Worm (Caenorhabditis elegans) whole organism, L2 larva: ENCODE data around the gene mam-5.
A peak's percentile ranks its signal among the peaks of the same experiment; 100 is the strongest.
"Not testable (repeated sequence)": the region's sequence is repeated elsewhere in the genome, so short reads cannot be mapped to it uniquely, and the experiment has no call there.

Experiments used
- C34F6.9 ChIP-seq: fragments of 150-350 bp; optimal IDR thresholded peaks from 2 replicates; lab custom pipeline; 2014; ENCODE audit warnings: missing biosample characterization, missing genetic modification characterization
- F13H6.1 ChIP-seq: sonication (generic microtip); optimal IDR thresholded peaks from 2 replicates; lab custom pipeline; 2016; ENCODE audit warnings: missing genetic modification characterization, missing compliant biosample characterization
- Y55F3AM.14 ChIP-seq: fragments of 200-800 bp; sonication (Bioruptor generic); optimal IDR thresholded peaks from 2 replicates; lab custom pipeline; 2018; ENCODE audit warnings: mild to moderate bottlenecking, missing genetic modification characterization, missing compliant biosample characterization
- alr-1 ChIP-seq: fragments of 150-350 bp; optimal IDR thresholded peaks from 2 replicates; lab custom pipeline; 2014; ENCODE audit warnings: missing biosample characterization, missing genetic modification characterization
- blmp-1 ChIP-seq: sonication (generic microtip); optimal IDR thresholded peaks from 2 replicates; lab custom pipeline; 2017; ENCODE audit warnings: missing genetic modification characterization, mild to moderate bottlenecking, missing compliant biosample characterization, antibody characterized with exemption, moderate library complexity; ENCODE audit not compliant: insufficient read depth
- ceh-16 ChIP-seq: fragments of 150-350 bp; optimal IDR thresholded peaks from 2 replicates; lab custom pipeline; 2014; ENCODE audit warnings: missing biosample characterization, missing genetic modification characterization
- crh-2 ChIP-seq: sonication (generic microtip); optimal IDR thresholded peaks from 2 replicates; lab custom pipeline; 2017; ENCODE audit warnings: missing biosample characterization, missing genetic modification characterization
- egl-27 ChIP-seq: sonication (generic microtip); optimal IDR thresholded peaks from 3 replicates; lab custom pipeline; 2017; ENCODE audit warnings: missing biosample characterization, missing genetic modification reagents, missing genetic modification characterization
- elt-1 ChIP-seq: fragments of 150-350 bp; optimal IDR thresholded peaks from 2 replicates; lab custom pipeline; 2014; ENCODE audit warnings: missing biosample characterization, missing genetic modification characterization
- elt-3 ChIP-seq: sonication (generic microtip); optimal IDR thresholded peaks from 2 replicates; lab custom pipeline; 2017; ENCODE audit warnings: missing biosample characterization, missing genetic modification characterization
- fos-1 ChIP-seq: fragments of 150-350 bp; optimal IDR thresholded peaks from 2 replicates; lab custom pipeline; 2014; ENCODE audit warnings: missing biosample characterization, missing genetic modification characterization
- gmeb-1 ChIP-seq: fragments of 150-350 bp; optimal IDR thresholded peaks from 2 replicates; lab custom pipeline; 2014; ENCODE audit warnings: missing biosample characterization, missing genetic modification characterization
- lin-11 ChIP-seq: fragments of 150-350 bp; sonication (generic microtip); optimal IDR thresholded peaks from 2 replicates; lab custom pipeline; 2014; ENCODE audit warnings: missing biosample characterization, missing genetic modification characterization, inconsistent platforms, mixed read lengths
- lin-13 ChIP-seq: fragments of 150-350 bp; optimal IDR thresholded peaks from 2 replicates; lab custom pipeline; 2014; ENCODE audit warnings: missing biosample characterization, missing genetic modification reagents, missing genetic modification characterization
- lin-39 ChIP-seq: fragments of 150-350 bp; optimal IDR thresholded peaks from 2 replicates; lab custom pipeline; 2014; ENCODE audit warnings: missing biosample characterization, missing genetic modification reagents, missing genetic modification characterization
- lsy-2 ChIP-seq, 2 experiments: fragments of 150-350 bp in 1 of 2; sonication (generic microtip) in 1 of 2; optimal IDR thresholded peaks; 2 replicates each; lab custom pipeline; 2014 to 2017; ENCODE audit warnings: missing biosample characterization in 2 of 2, missing genetic modification characterization in 2 of 2
- mdl-1 ChIP-seq, 2 experiments: fragments of 150-350 bp in 1 of 2; sonication (generic microtip) in 1 of 2; optimal IDR thresholded peaks; 2 replicates each; lab custom pipeline; 2017; ENCODE audit warnings: missing biosample characterization in 2 of 2, missing genetic modification characterization in 2 of 2
- nhr-11 ChIP-seq: fragments of 150-350 bp; optimal IDR thresholded peaks from 2 replicates; lab custom pipeline; 2014; ENCODE audit warnings: missing biosample characterization, missing genetic modification characterization
- nhr-129 ChIP-seq: fragments of 150-350 bp; optimal IDR thresholded peaks from 2 replicates; lab custom pipeline; 2014; ENCODE audit warnings: missing biosample characterization, missing genetic modification characterization
- nhr-21 ChIP-seq: fragments of 150-350 bp; optimal IDR thresholded peaks from 2 replicates; lab custom pipeline; 2014; ENCODE audit warnings: missing biosample characterization, missing genetic modification characterization
- peb-1 ChIP-seq: fragments of 150-350 bp; optimal IDR thresholded peaks from 2 replicates; lab custom pipeline; 2014; ENCODE audit warnings: missing biosample characterization, missing genetic modification characterization
- sem-4 ChIP-seq: fragments of 150-350 bp; optimal IDR thresholded peaks from 2 replicates; lab custom pipeline; 2014; ENCODE audit warnings: missing biosample characterization, missing genetic modification reagents, missing genetic modification characterization
- skn-1 ChIP-seq: sonication (generic microtip); optimal IDR thresholded peaks from 2 replicates; lab custom pipeline; 2017; ENCODE audit warnings: missing biosample characterization, missing genetic modification characterization
- sma-3 ChIP-seq: sonication (generic microtip); optimal IDR thresholded peaks from 2 replicates; lab custom pipeline; 2016; ENCODE audit warnings: missing genetic modification reagents, missing genetic modification characterization, missing compliant biosample characterization
- sma-9 ChIP-seq, 2 experiments: fragments of 150-350 bp in 1 of 2; sonication (generic microtip) in 1 of 2; optimal IDR thresholded peaks; 2 replicates each; lab custom pipeline; 2014 to 2016; ENCODE audit warnings: missing genetic modification characterization in 2 of 2, mild to moderate bottlenecking in 1 of 2, missing biosample characterization in 1 of 2, missing compliant biosample characterization in 1 of 2, missing genetic modification reagents in 1 of 2, moderate library complexity in 1 of 2
- snpc-4 ChIP-seq: fragments of 150-350 bp; optimal IDR thresholded peaks from 2 replicates; lab custom pipeline; 2014; ENCODE audit warnings: missing biosample characterization, missing genetic modification characterization
- unc-55 ChIP-seq: fragments of 150-350 bp; sonication (generic microtip); optimal IDR thresholded peaks from 3 replicates; lab custom pipeline; 2014; ENCODE audit warnings: missing biosample characterization, missing genetic modification reagents, missing genetic modification characterization
- zag-1 ChIP-seq: fragments of 150-350 bp; optimal IDR thresholded peaks from 2 replicates; lab custom pipeline; 2014; ENCODE audit warnings: missing biosample characterization, missing genetic modification characterization
- ztf-1 ChIP-seq: fragments of 200-800 bp; sonication (Bioruptor generic); conservative IDR thresholded peaks from 2 replicates; pipeline ENCODE4 v1.3.6; 2022; ENCODE audit warnings: missing genetic modification characterization, missing compliant biosample characterization
- ztf-4 ChIP-seq: fragments of 150-350 bp; optimal IDR thresholded peaks from 2 replicates; lab custom pipeline; 2014; ENCODE audit warnings: missing biosample characterization, missing genetic modification characterization

mam-5 gene

ce11 chrV:9978425-9978824 is 25.9 kb downstream of the mam-5 start:
- TF ChIP-seq nhr-129: peak; percentile 33
- no peak for TF ChIP-seq sem-4 (tag; lab: Kevin White, UChicago)
- TF ChIP-seq ztf-1 (GFP tag; lab: Robert Waterston, UW): no peak
- no peak for TF ChIP-seq nhr-11 (tag; lab: Kevin White, UChicago)
- peak in 1 of 2 experiments; percentile 36 for TF ChIP-seq lsy-2 (tag; optimal IDR thresholded peaks at IDR 0.05; lab: Kevin White, UChicago)
- TF ChIP-seq lin-13 (GFP tag; lab: Kevin White, UChicago): no peak
- no peak for TF ChIP-seq elt-3 (tag; lab: Kevin White, UChicago)
- no peak for TF ChIP-seq Y55F3AM.14 (GFP tag; lab: Kevin White, UChicago)
- TF ChIP-seq zag-1 (tag; lab: Kevin White, UChicago): peak; percentile 22
- peak; percentile 35 for TF ChIP-seq C34F6.9 (tag; lab: Kevin White, UChicago)
- TF ChIP-seq crh-2 (tag; lab: Kevin White, UChicago): peak; percentile 17
- TF ChIP-seq skn-1 (tag; lab: Kevin White, UChicago): no peak
- peak; percentile 22 for TF ChIP-seq sma-9 (GFP tag; optimal IDR thresholded peaks at IDR 0.05; lab: Kevin White, UChicago)
- no peak for TF ChIP-seq sma-9 (tag; optimal IDR thresholded peaks at IDR 0.05; lab: Kevin White, UChicago)
- no peak for TF ChIP-seq elt-1 (tag; lab: Kevin White, UChicago)
- TF ChIP-seq alr-1 (tag; lab: Kevin White, UChicago): no peak
- TF ChIP-seq unc-55 (GFP tag; lab: Kevin White, UChicago): peak; percentile 80
- peak in 1 of 2 experiments; percentile 15 for TF ChIP-seq mdl-1 (tag; optimal IDR thresholded peaks at IDR 0.05; lab: Kevin White, UChicago)

ce11 chrV:9980731-9981483 is 28.4 kb downstream of the mam-5 start, which contains the start of the genes ruvb-1 and tofu-1:
ruvb-1 (minus strand) TSS chrV:9980802.
tofu-1 (plus strand) TSS chrV:9981147.
- TF ChIP-seq nhr-129: peak; percentile 22
- peak in 1 of 2 experiments; percentile 62 for TF ChIP-seq lsy-2 (tag; optimal IDR thresholded peaks at IDR 0.05; lab: Kevin White, UChicago)
- peak; percentile 65 for TF ChIP-seq crh-2 (tag; lab: Kevin White, UChicago)
- TF ChIP-seq F13H6.1 (tag; lab: Kevin White, UChicago): peak; percentile 85
- TF ChIP-seq lin-11 (tag; lab: Kevin White, UChicago): peak; percentile 56
- TF ChIP-seq blmp-1 (tag; lab: Kevin White, UChicago): peak; percentile 5
- peak; percentile 41 for TF ChIP-seq nhr-21 (tag; lab: Kevin White, UChicago)
- peak; percentile 26 for TF ChIP-seq fos-1
- TF ChIP-seq gmeb-1 (tag; lab: Kevin White, UChicago): peak; percentile 68
- TF ChIP-seq sma-3 (GFP tag; lab: Kevin White, UChicago): peak; percentile 91
- peak; percentile 58 for TF ChIP-seq unc-55 (GFP tag; lab: Kevin White, UChicago)
- TF ChIP-seq egl-27 (tag; lab: Kevin White, UChicago): peak; percentile 14
- TF ChIP-seq lin-13 (GFP tag; lab: Kevin White, UChicago): peak; percentile 80
- peak; percentile 40 for TF ChIP-seq sem-4 (tag; lab: Kevin White, UChicago)
- peak; percentile 58 for TF ChIP-seq C34F6.9 (tag; lab: Kevin White, UChicago)
- TF ChIP-seq sma-9 (GFP tag; optimal IDR thresholded peaks at IDR 0.05; lab: Kevin White, UChicago): peak; percentile 22
- not testable (repeated sequence) for TF ChIP-seq sma-9 (tag; optimal IDR thresholded peaks at IDR 0.05; lab: Kevin White, UChicago)

DNA sequence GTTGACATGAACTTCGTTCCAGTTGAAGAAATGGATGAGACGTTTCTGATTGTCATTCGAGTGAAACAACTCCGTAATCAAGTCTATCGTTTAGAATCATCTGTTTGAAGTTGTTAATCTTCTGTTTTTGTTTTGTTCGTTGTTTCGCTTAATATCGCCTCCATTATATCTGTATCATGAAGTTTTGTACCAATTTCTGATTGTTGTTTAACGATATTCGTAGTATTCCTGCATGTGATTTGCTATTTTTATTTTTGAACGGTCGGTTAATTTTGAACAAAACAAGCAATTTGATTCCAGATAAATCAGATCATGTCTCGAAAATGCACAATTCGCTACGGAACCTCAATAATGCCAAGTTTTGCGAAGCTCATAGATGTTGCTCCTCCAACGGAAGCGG is 30.1 kb downstream of the mam-5 start, which contains the start of gene C27H6.9:
TSS of gene C27H6.9 (plus strand) at position 301 of the 400 bp plus-strand sequence.
- no peak for TF ChIP-seq ztf-4 (tag; lab: Kevin White, UChicago)
- no peak for TF ChIP-seq fos-1
- no peak for TF ChIP-seq crh-2 (tag; lab: Kevin White, UChicago)
- TF ChIP-seq sma-9 (GFP tag; optimal IDR thresholded peaks at IDR 0.05; lab: Kevin White, UChicago): no peak
- TF ChIP-seq sma-9 (tag; optimal IDR thresholded peaks at IDR 0.05; lab: Kevin White, UChicago): no peak
- no peak for TF ChIP-seq sma-3 (GFP tag; lab: Kevin White, UChicago)
- TF ChIP-seq peb-1: no peak
- no peak for TF ChIP-seq ceh-16
- TF ChIP-seq lin-11 (tag; lab: Kevin White, UChicago): no peak
- no peak for TF ChIP-seq gmeb-1 (tag; lab: Kevin White, UChicago)
- no peak for TF ChIP-seq mdl-1 (tag; optimal IDR thresholded peaks at IDR 0.05; lab: Kevin White, UChicago)
- no peak for TF ChIP-seq snpc-4 (tag; lab: Kevin White, UChicago)
- no peak for TF ChIP-seq lin-13 (GFP tag; lab: Kevin White, UChicago)

- TF ChIP-seq lsy-2 (tag; optimal IDR thresholded peaks at IDR 0.05; lab: Kevin White, UChicago): peak in 1 of 2 experiments; percentile 25
- no peak for TF ChIP-seq lin-39
Observed at ce11 chrV:9983529-9983928, 31.0 kb downstream of the mam-5 start.
